Fruit fly (Drosophila melanogaster): Measurements from ENCODE around the gene eIF5B.

Gene eIF5B

dm6 chr3L:3380225-3381043 is 80.3 kb downstream of the eIF5B start (continued):
- peak; percentile 12 for TF ChIP-seq lz (GFP tag; optimal IDR thresholded peaks at IDR 0.05)
- TF ChIP-seq Hr39 (GFP tag; optimal IDR thresholded peaks at IDR 0.05): peak; percentile 48
- peak; percentile 44 for TF ChIP-seq svp (GFP tag)
- peak; percentile 53 for TF ChIP-seq OdsH (GFP tag; optimal IDR thresholded peaks at IDR 0.05)
- TF ChIP-seq Eip93F (GFP tag; optimal IDR thresholded peaks at IDR 0.05): no peak
- TF ChIP-seq dac (GFP tag; optimal IDR thresholded peaks at IDR 0.05): peak; percentile 61
- no peak for TF ChIP-seq fd85E (GFP tag; optimal IDR thresholded peaks at IDR 0.05)
- TF ChIP-seq CG31627 (GFP tag; optimal IDR thresholded peaks at IDR 0.05): peak; percentile 31
- no peak for TF ChIP-seq Eip75B (GFP tag; optimal IDR thresholded peaks at IDR 0.05)
- TF ChIP-seq CG3032 (tag; optimal IDR thresholded peaks at IDR 0.05): peak; percentile 8
